Fruit fly (Drosophila melanogaster) whole organism, pupa: ENCODE measurements around the gene CG42598.
"Not testable (repeated sequence)": the region's sequence is repeated elsewhere in the genome, so short reads cannot be mapped to it uniquely, and the experiment has no call there.

Source experiments
- CG14655 ChIP-seq: fragments of 200-800 bp; sonication (Bioruptor generic); optimal IDR thresholded peaks from 3 replicates; lab custom pipeline; 2017; ENCODE audit warnings: mild to moderate bottlenecking, missing biosample characterization, missing genetic modification reagents, missing genetic modification characterization
- CG15710 ChIP-seq: fragments of 200-800 bp; sonication (Bioruptor generic); optimal IDR thresholded peaks from 2 replicates; lab custom pipeline; 2018; ENCODE audit warnings: missing biosample characterization, mild to moderate bottlenecking, missing genetic modification characterization, moderate library complexity
- CG17806 ChIP-seq: fragments of 200-800 bp; sonication (Bioruptor generic); optimal IDR thresholded peaks from 2 replicates; lab custom pipeline; 2018; ENCODE audit warnings: missing biosample characterization, mild to moderate bottlenecking, missing genetic modification characterization, moderate library complexity
- CG34367 ChIP-seq: fragments of 200-800 bp; sonication (Bioruptor generic); optimal IDR thresholded peaks from 2 replicates; lab custom pipeline; 2018; ENCODE audit warnings: missing biosample characterization, mild to moderate bottlenecking, missing genetic modification characterization
- CG8159 ChIP-seq: fragments of 200-800 bp; sonication (Bioruptor generic); optimal IDR thresholded peaks from 3 replicates; lab custom pipeline; 2018; ENCODE audit warnings: missing biosample characterization, mild to moderate bottlenecking, missing genetic modification characterization, moderate library complexity
- D1 ChIP-seq: fragments of 200-800 bp; sonication (Bioruptor generic); optimal IDR thresholded peaks from 2 replicates; lab custom pipeline; 2018; ENCODE audit warnings: missing biosample characterization, mild to moderate bottlenecking, missing genetic modification characterization, moderate library complexity

CG42598 gene

dm6 chr3L:26371291-26371773 lies at the start of gene CG42598:
TSS of gene CG42598 (minus strand) at chr3L:26371356.
- TF ChIP-seq CG8159 (tag; lab: Kevin White, UChicago): peak; percentile 31
- TF ChIP-seq CG14655: no peak
- TF ChIP-seq CG15710 (tag; lab: Kevin White, UChicago): no peak
- TF ChIP-seq, all 21 proteins: peak for 1

dm6 chr3L:26305472-26305871 lies 65.7 kb downstream of the CG42598 start, which contains the start of gene CG41284:
TSS of gene CG41284 (minus strand) at chr3L:26305572.
- not testable (repeated sequence) for TF ChIP-seq CG34367; CG17806 (tag; lab: Kevin White, UChicago); D1 (tag; lab: Kevin White, UChicago)
